Fruit fly (Drosophila melanogaster) whole organism, embryonic: ENCODE results near the gene CG1999.

Experiments used
- CG10147 ChIP-seq: fragments of 200-800 bp; sonication (Bioruptor generic); optimal IDR thresholded peaks from 2 replicates; lab custom pipeline; 2019; ENCODE audit warnings: missing biosample characterization, mild to moderate bottlenecking, missing genetic modification characterization, moderate library complexity
- CG10959 ChIP-seq: fragments of 200-800 bp; sonication (Bioruptor generic); IDR thresholded peaks from 2 replicates; pipeline ENCODE4 v1.3.6; 2022; ENCODE audit warnings: missing biosample characterization, missing genetic modification characterization
- CG11247 ChIP-seq: fragments of 200-800 bp; sonication (Bioruptor generic); IDR thresholded peaks from 2 replicates; pipeline ENCODE4 v1.3.6; 2022; ENCODE audit warnings: missing biosample characterization, missing genetic modification characterization
- CG11696 ChIP-seq: fragments of 200-800 bp; sonication (Bioruptor generic); IDR thresholded peaks from 2 replicates; pipeline ENCODE4 v1.3.6; 2022; ENCODE audit warnings: missing biosample characterization, missing genetic modification characterization
- CG1233 ChIP-seq: fragments of 200-800 bp; sonication (Bioruptor generic); optimal IDR thresholded peaks from 4 replicates; lab custom pipeline; 2018; ENCODE audit warnings: missing biosample characterization, mild to moderate bottlenecking, missing genetic modification characterization
- CG15696 ChIP-seq: fragments of 200-800 bp; sonication (Bioruptor generic); optimal IDR thresholded peaks from 2 replicates; lab custom pipeline; 2019; ENCODE audit warnings: missing biosample characterization, mild to moderate bottlenecking, missing genetic modification characterization, moderate library complexity
- CG1647 ChIP-seq: fragments of 200-800 bp; sonication (Bioruptor generic); optimal IDR thresholded peaks from 3 replicates; lab custom pipeline; 2016; ENCODE audit warnings: missing biosample characterization, missing genetic modification characterization
- CG16779 ChIP-seq: fragments of 200-800 bp; sonication (Bioruptor generic); IDR thresholded peaks from 2 replicates; pipeline ENCODE4 v1.3.6; 2022; ENCODE audit warnings: missing biosample characterization, missing genetic modification characterization
- CG17186 ChIP-seq: fragments of 200-800 bp; sonication (Bioruptor generic); optimal IDR thresholded peaks from 3 replicates; lab custom pipeline; 2017; ENCODE audit warnings: missing biosample characterization, missing genetic modification reagents, missing genetic modification characterization
- CG17612 ChIP-seq: fragments of 200-800 bp; sonication (Bioruptor generic); IDR thresholded peaks from 2 replicates; pipeline ENCODE4 v1.3.6; 2022; ENCODE audit warnings: missing biosample characterization, missing genetic modification characterization
- CG1832 ChIP-seq: fragments of 200-800 bp; sonication (Bioruptor generic); optimal IDR thresholded peaks from 2 replicates; lab custom pipeline; 2017; ENCODE audit warnings: missing biosample characterization, mild to moderate bottlenecking, missing genetic modification characterization, inconsistent platforms
- CG2712 ChIP-seq: fragments of 200-800 bp; optimal IDR thresholded peaks from 3 replicates; lab custom pipeline; 2019; ENCODE audit warnings: missing biosample characterization, mild to moderate bottlenecking, missing genetic modification characterization, moderate library complexity
- CG30431 ChIP-seq: fragments of 200-800 bp; sonication (Bioruptor generic); optimal IDR thresholded peaks from 2 replicates; lab custom pipeline; 2017; ENCODE audit warnings: missing biosample characterization, missing genetic modification characterization
- CG6683 ChIP-seq: fragments of 200-800 bp; sonication (Bioruptor generic); optimal IDR thresholded peaks from 2 replicates; lab custom pipeline; 2017; ENCODE audit warnings: missing biosample characterization, mild to moderate bottlenecking, missing genetic modification characterization, missing genetic modification reagents
- CG7745 ChIP-seq: fragments of 200-800 bp; sonication (Bioruptor generic); optimal IDR thresholded peaks from 2 replicates; lab custom pipeline; 2018; ENCODE audit warnings: missing biosample characterization, mild to moderate bottlenecking, missing genetic modification characterization, moderate library complexity
- CG7987 ChIP-seq: fragments of 200-800 bp; sonication (Bioruptor generic); optimal IDR thresholded peaks from 2 replicates; lab custom pipeline; 2018; ENCODE audit warnings: missing biosample characterization, mild to moderate bottlenecking, missing genetic modification characterization, moderate library complexity
- CG9727 ChIP-seq: fragments of 200-800 bp; sonication (Bioruptor generic); optimal IDR thresholded peaks from 3 replicates; lab custom pipeline; 2017; ENCODE audit warnings: missing biosample characterization, mild to moderate bottlenecking, missing genetic modification characterization
- CG9876 ChIP-seq: fragments of 200-800 bp; sonication (Bioruptor generic); optimal IDR thresholded peaks from 2 replicates; lab custom pipeline; 2016; ENCODE audit warnings: missing biosample characterization, missing genetic modification characterization
- D19B ChIP-seq: fragments of 200-800 bp; sonication (Bioruptor generic); optimal IDR thresholded peaks from 2 replicates; lab custom pipeline; 2017; ENCODE audit warnings: missing biosample characterization, mild to moderate bottlenecking, missing genetic modification characterization
- Doc3 ChIP-seq: fragments of 200-800 bp; sonication (Bioruptor generic); IDR thresholded peaks from 3 replicates; pipeline ENCODE4 v1.3.6; 2022; ENCODE audit warnings: missing biosample characterization, missing genetic modification characterization; ENCODE audit not compliant: partially characterized antibody
- Dref ChIP-seq: fragments of 200-800 bp; sonication (Bioruptor generic); IDR thresholded peaks from 2 replicates; pipeline ENCODE4 v1.3.6; 2022; ENCODE audit warnings: missing biosample characterization, missing genetic modification characterization
- E2f2 ChIP-seq: fragments of 200-800 bp; sonication (Bioruptor generic); IDR thresholded peaks from 2 replicates; pipeline ENCODE4 v1.3.6; 2022; ENCODE audit warnings: missing biosample characterization, missing genetic modification characterization
- Fer1 ChIP-seq: fragments of 200-800 bp; sonication (Bioruptor generic); optimal IDR thresholded peaks from 2 replicates; lab custom pipeline; 2017; ENCODE audit warnings: missing biosample characterization, mild to moderate bottlenecking, missing genetic modification characterization
- HmgD ChIP-seq: fragments of 200-800 bp; sonication (Bioruptor generic); optimal IDR thresholded peaks from 3 replicates; lab custom pipeline; 2016; ENCODE audit warnings: missing biosample characterization, missing genetic modification characterization
- Hr3 ChIP-seq: fragments of 200-800 bp; sonication (Bioruptor generic); optimal IDR thresholded peaks from 3 replicates; lab custom pipeline; 2016; ENCODE audit warnings: missing biosample characterization, missing genetic modification characterization
- Max ChIP-seq: fragments of 200-800 bp; sonication (Bioruptor generic); optimal IDR thresholded peaks from 2 replicates; lab custom pipeline; 2016; ENCODE audit warnings: missing biosample characterization, mild to moderate bottlenecking, missing genetic modification characterization
- NC2β ChIP-seq: fragments of 200-800 bp; sonication (Bioruptor generic); optimal IDR thresholded peaks from 2 replicates; lab custom pipeline; 2016; ENCODE audit warnings: missing biosample characterization, missing genetic modification characterization
- Sox102F ChIP-seq: fragments of 200-800 bp; sonication (Bioruptor generic); optimal IDR thresholded peaks from 2 replicates; lab custom pipeline; 2018; ENCODE audit warnings: missing biosample characterization, mild to moderate bottlenecking, missing genetic modification characterization, moderate library complexity
- Spps ChIP-seq: fragments of 200-800 bp; sonication (Bioruptor generic); optimal IDR thresholded peaks from 2 replicates; lab custom pipeline; 2018; ENCODE audit warnings: missing biosample characterization, mild to moderate bottlenecking, missing genetic modification characterization
- Sry-δ ChIP-seq: fragments of 200-800 bp; sonication (Bioruptor generic); optimal IDR thresholded peaks from 2 replicates; lab custom pipeline; 2016; ENCODE audit warnings: missing biosample characterization, missing genetic modification characterization
- bigmax ChIP-seq: fragments of 200-800 bp; sonication (Bioruptor generic); optimal IDR thresholded peaks from 2 replicates; lab custom pipeline; 2018; ENCODE audit warnings: missing biosample characterization, mild to moderate bottlenecking, missing genetic modification characterization
- br ChIP-seq: fragments of >200 bp; optimal IDR thresholded peaks from 2 replicates; lab custom pipeline; 2017
- bsh ChIP-seq, 2 experiments: fragments of 200-800 bp; sonication (Bioruptor generic); optimal IDR thresholded peaks; 2 replicates each; lab custom pipeline; 2017 to 2018; ENCODE audit warnings: mild to moderate bottlenecking in 2 of 2, missing biosample characterization in 2 of 2, missing genetic modification characterization in 2 of 2, moderate library complexity in 1 of 2
- chn ChIP-seq: fragments of 200-800 bp; sonication (Bioruptor generic); optimal IDR thresholded peaks from 2 replicates; lab custom pipeline; 2016; ENCODE audit warnings: missing biosample characterization, missing genetic modification characterization
- gce ChIP-seq: fragments of 200-800 bp; sonication (Bioruptor generic); IDR thresholded peaks from 3 replicates; pipeline ENCODE4 v1.3.6; 2022; ENCODE audit warnings: missing biosample characterization, missing genetic modification characterization
- grn ChIP-seq: fragments of 200-800 bp; sonication (Bioruptor generic); optimal IDR thresholded peaks from 3 replicates; lab custom pipeline; 2017; ENCODE audit warnings: missing biosample characterization, missing genetic modification characterization
- ind ChIP-seq: fragments of 200-800 bp; sonication (Bioruptor generic); optimal IDR thresholded peaks from 3 replicates; lab custom pipeline; 2016; ENCODE audit warnings: missing biosample characterization, missing genetic modification characterization
- inv ChIP-seq: fragments of 200-800 bp; sonication (Bioruptor generic); IDR thresholded peaks from 2 replicates; pipeline ENCODE4 v1.3.6; 2022; ENCODE audit warnings: missing biosample characterization, missing genetic modification characterization; ENCODE audit not compliant: partially characterized antibody
- kay ChIP-seq: fragments of 200-800 bp; sonication (Bioruptor generic); optimal IDR thresholded peaks from 2 replicates; lab custom pipeline; 2016; ENCODE audit warnings: missing biosample characterization, missing genetic modification characterization
- odd ChIP-seq: fragments of 200-800 bp; sonication (Bioruptor generic); optimal IDR thresholded peaks from 2 replicates; lab custom pipeline; 2017; ENCODE audit warnings: missing biosample characterization, mild to moderate bottlenecking, missing genetic modification characterization
- org-1 ChIP-seq: fragments of 200-800 bp; sonication (Bioruptor generic); optimal IDR thresholded peaks from 2 replicates; lab custom pipeline; 2017; ENCODE audit warnings: missing biosample characterization, missing genetic modification characterization
- pb ChIP-seq: fragments of 200-800 bp; sonication (Bioruptor generic); optimal IDR thresholded peaks from 3 replicates; lab custom pipeline; 2016; ENCODE audit warnings: missing biosample characterization, missing genetic modification characterization
- pho ChIP-seq: fragments of 200-800 bp; sonication (Bioruptor generic); optimal IDR thresholded peaks from 2 replicates; lab custom pipeline; 2016; ENCODE audit warnings: missing biosample characterization, missing genetic modification characterization
- pum ChIP-seq: fragments of 200-800 bp; sonication (Bioruptor generic); optimal IDR thresholded peaks from 2 replicates; lab custom pipeline; 2016; ENCODE audit warnings: missing biosample characterization, missing genetic modification characterization
- salm ChIP-seq: fragments of 200-800 bp; sonication (Bioruptor generic); optimal IDR thresholded peaks from 2 replicates; lab custom pipeline; 2018; ENCODE audit warnings: missing biosample characterization, mild to moderate bottlenecking, missing genetic modification characterization
- sens ChIP-seq: fragments of 200-800 bp; sonication (Bioruptor generic); peaks from one replicate; lab custom pipeline; 2016; ENCODE audit warnings: missing biosample characterization, missing genetic modification characterization
- shn ChIP-seq: fragments of 200-800 bp; sonication (Bioruptor generic); optimal IDR thresholded peaks from 3 replicates; lab custom pipeline; 2016; ENCODE audit warnings: missing biosample characterization, missing genetic modification characterization
- so ChIP-seq: fragments of 200-800 bp; sonication (Bioruptor generic); IDR thresholded peaks from 3 replicates; pipeline ENCODE4 v1.3.6; 2022; ENCODE audit warnings: missing biosample characterization, missing genetic modification characterization
- tup ChIP-seq: fragments of 200-800 bp; sonication (Bioruptor generic); optimal IDR thresholded peaks from 2 replicates; lab custom pipeline; 2016; ENCODE audit warnings: missing biosample characterization, mild to moderate bottlenecking, missing genetic modification characterization, moderate library complexity
- twi ChIP-seq: fragments of 200-800 bp; optimal IDR thresholded peaks from 2 replicates; lab custom pipeline; 2019; ENCODE audit warnings: missing biosample characterization, mild to moderate bottlenecking, missing genetic modification characterization, moderate library complexity
- unpg ChIP-seq: fragments of 200-800 bp; sonication (Bioruptor generic); optimal IDR thresholded peaks from 3 replicates; lab custom pipeline; 2018; ENCODE audit warnings: missing biosample characterization, mild to moderate bottlenecking, missing genetic modification characterization, moderate library complexity
- zfh2 ChIP-seq: fragments of 200-800 bp; sonication (Bioruptor generic); optimal IDR thresholded peaks from 2 replicates; lab custom pipeline; 2016; ENCODE audit warnings: missing biosample characterization, missing genetic modification characterization

Gene CG1999

dm6 chrX:7332493-7332892 lies 26.1 kb upstream of the CG1999 start (continued):
- TF ChIP-seq zfh2, result peak; percentile 43
- TF ChIP-seq CG11696 (GFP tag; lab: Robert Waterston, UW), result no peak
- peak; percentile 64 for TF ChIP-seq shn (GFP tag; lab: Kevin White, UChicago)
- peak; percentile 9 for TF ChIP-seq kay (GFP tag; lab: Kevin White, UChicago)
- no peak for TF ChIP-seq Doc3 (GFP tag; lab: Robert Waterston, UW)
- peak; percentile 63 for TF ChIP-seq CG11247 (GFP tag; lab: Robert Waterston, UW)
- TF ChIP-seq Spps, result no peak
- TF ChIP-seq gce (GFP tag; lab: Robert Waterston, UW), result no peak; the same call in 2 of the 3 replicates
- TF ChIP-seq pb (GFP tag; lab: Kevin White, UChicago), result peak; percentile 50
- no peak for TF ChIP-seq CG10959 (GFP tag; lab: Robert Waterston, UW)
- no peak for TF ChIP-seq bigmax (GFP tag; lab: Kevin White, UChicago)
- peak; percentile 71 for TF ChIP-seq sens (GFP tag; lab: Kevin White, UChicago)
- TF ChIP-seq Max (GFP tag; lab: Kevin White, UChicago), result peak; percentile 34
- no peak for TF ChIP-seq CG17612
- TF ChIP-seq Sox102F (GFP tag; lab: Kevin White, UChicago), result peak; percentile 53
- TF ChIP-seq CG7745, result no peak
- TF ChIP-seq odd (GFP tag; lab: Kevin White, UChicago), result peak; percentile 16
- no peak for TF ChIP-seq CG7987
- peak; percentile 66 for TF ChIP-seq chn (GFP tag; lab: Kevin White, UChicago)
- peak; percentile 57 for TF ChIP-seq D19B (GFP tag; lab: Kevin White, UChicago)
- TF ChIP-seq CG1647, result peak; percentile 53
- peak; percentile 24 for TF ChIP-seq tup
- peak; percentile 36 for TF ChIP-seq CG9727
- TF ChIP-seq CG30431 (GFP tag; lab: Kevin White, UChicago), result peak; percentile 15
- peak; percentile 24 for TF ChIP-seq org-1
- peak; percentile 62 for TF ChIP-seq ind (GFP tag; lab: Kevin White, UChicago)
- TF ChIP-seq grn, result no peak
- TF ChIP-seq pho (GFP tag; lab: Kevin White, UChicago), result peak; percentile 80
- peak in 1 of 2 experiments; percentile 55 for TF ChIP-seq bsh (GFP tag; optimal IDR thresholded peaks at IDR 0.05; lab: Kevin White, UChicago)
- peak; percentile 49 for TF ChIP-seq CG2712 (tag; lab: Kevin White, UChicago)
- no peak for TF ChIP-seq inv (GFP tag; lab: Robert Waterston, UW)
- TF ChIP-seq CG17186 (GFP tag; lab: Kevin White, UChicago), result no peak
- TF ChIP-seq br (lab: Kevin White, UChicago), result no peak
- peak; percentile 51 for TF ChIP-seq Hr3
- TF ChIP-seq CG1832 (GFP tag; lab: Kevin White, UChicago), result no peak
- no peak for TF ChIP-seq CG10147 (GFP tag; lab: Kevin White, UChicago)
- TF ChIP-seq CG9876 (GFP tag; lab: Kevin White, UChicago), result peak; percentile 19
- no peak for TF ChIP-seq CG15696 (tag; lab: Kevin White, UChicago)
- peak; percentile 66 for TF ChIP-seq Fer1
- no peak for TF ChIP-seq CG6683 (GFP tag; lab: Kevin White, UChicago)
- TF ChIP-seq twi (tag; lab: Kevin White, UChicago), result no peak
- peak; percentile 32 for TF ChIP-seq Sry-δ (GFP tag; lab: Kevin White, UChicago)
- TF ChIP-seq so (GFP tag; lab: Robert Waterston, UW), result peak; percentile 71; the same call in 2 of the 3 replicates
- TF ChIP-seq NC2β (GFP tag; lab: Kevin White, UChicago), result peak; percentile 56
- peak; percentile 41 for TF ChIP-seq salm (tag; lab: Kevin White, UChicago)
- peak; percentile 42; the same call in 1 of the 2 replicates for TF ChIP-seq E2f2 (GFP tag; lab: Robert Waterston, UW)
- peak; percentile 71 for TF ChIP-seq unpg
- no peak for TF ChIP-seq Dref (GFP tag; lab: Robert Waterston, UW)
- peak; percentile 49 for TF ChIP-seq pum (GFP tag; lab: Kevin White, UChicago)
- TF ChIP-seq HmgD, result peak; percentile 33
- TF ChIP-seq CG16779 (GFP tag; lab: Robert Waterston, UW), result 0 out of 2 replicates have a peak, but pooled peaks have one; percentile 35
- peak; percentile 13 for TF ChIP-seq CG1233 (GFP tag; lab: Kevin White, UChicago)
